Fruit fly (Drosophila melanogaster) whole organism, embryonic: Measurements from ENCODE around the gene CG11378.

Experiments
- CG11247 ChIP-seq: fragments of 200-800 bp; sonication (Bioruptor generic); IDR thresholded peaks from 2 replicates; pipeline ENCODE4 v1.3.6; 2022; ENCODE audit warnings: missing biosample characterization, missing genetic modification characterization
- CG18262 ChIP-seq: fragments of 200-800 bp; optimal IDR thresholded peaks from 3 replicates; lab custom pipeline; 2019; ENCODE audit warnings: missing biosample characterization, mild to moderate bottlenecking, missing genetic modification characterization, moderate library complexity
- Drgx ChIP-seq: fragments of 200-800 bp; sonication (Bioruptor generic); IDR thresholded peaks from 2 replicates; pipeline ENCODE4 v1.3.6; 2022; ENCODE audit warnings: missing biosample characterization, missing genetic modification characterization
- Elba2 ChIP-seq: fragments of 200-800 bp; sonication (Bioruptor generic); optimal IDR thresholded peaks from 3 replicates; lab custom pipeline; 2016; ENCODE audit warnings: missing biosample characterization, missing genetic modification characterization
- Ets97D ChIP-seq: fragments of 200-800 bp; sonication (Bioruptor generic); optimal IDR thresholded peaks from 3 replicates; lab custom pipeline; 2016; ENCODE audit warnings: missing biosample characterization, missing genetic modification characterization
- eyg ChIP-seq: fragments of 200-800 bp; sonication (Bioruptor generic); optimal IDR thresholded peaks from 3 replicates; lab custom pipeline; 2016; ENCODE audit warnings: missing biosample characterization, missing genetic modification characterization
- gfzf ChIP-seq: fragments of 200-800 bp; sonication (Bioruptor generic); optimal IDR thresholded peaks from 2 replicates; lab custom pipeline; 2016; ENCODE audit warnings: missing biosample characterization, mild to moderate bottlenecking, missing genetic modification characterization, moderate library complexity
- stwl ChIP-seq: fragments of 200-800 bp; sonication (Bioruptor generic); optimal IDR thresholded peaks from 3 replicates; lab custom pipeline; 2018; ENCODE audit warnings: missing biosample characterization, mild to moderate bottlenecking, missing genetic modification characterization, moderate library complexity
- tap ChIP-seq: fragments of 200-800 bp; optimal IDR thresholded peaks from 3 replicates; lab custom pipeline; 2019; ENCODE audit warnings: missing biosample characterization, mild to moderate bottlenecking, missing genetic modification characterization, moderate library complexity
- zfh2 ChIP-seq: fragments of 200-800 bp; sonication (Bioruptor generic); optimal IDR thresholded peaks from 2 replicates; lab custom pipeline; 2016; ENCODE audit warnings: missing biosample characterization, missing genetic modification characterization

CG11378 gene

dm6 chrX:1216681-1217080 lies 46.1 kb downstream of the CG11378 start:
- no peak for TF ChIP-seq eyg (GFP tag; lab: Kevin White, UChicago)
- TF ChIP-seq Ets97D (GFP tag; lab: Kevin White, UChicago), result peak; percentile 38
- TF ChIP-seq CG18262 (tag; lab: Kevin White, UChicago), result peak; percentile 7
- TF ChIP-seq zfh2 (GFP tag; lab: Kevin White, UChicago), result no peak
- no peak for TF ChIP-seq CG11247 (GFP tag; lab: Robert Waterston, UW)
- TF ChIP-seq tap, result no peak
- peak; percentile 87 for TF ChIP-seq stwl (tag; lab: Kevin White, UChicago)
- peak; percentile 80 for TF ChIP-seq Elba2 (GFP tag; lab: Kevin White, UChicago)
- TF ChIP-seq gfzf (GFP tag; lab: Kevin White, UChicago), result peak; percentile 39
- peak; percentile 20; the same call in 1 of the 2 replicates for TF ChIP-seq Drgx
- TF ChIP-seq, all 482 proteins: peak for 6
